Fruit fly (Drosophila melanogaster): ENCODE results near the gene Cmpk.
A peak's percentile ranks its signal among the peaks of the same experiment; 100 is the strongest.

- TF ChIP-seq CG9932 (GFP tag; IDR thresholded peaks at IDR 0.05) (peak; percentile 83), odd (GFP tag; optimal IDR thresholded peaks at IDR 0.05) (peak; percentile 97), CG6272 (GFP tag; IDR thresholded peaks at IDR 0.05) (0 out of 2 replicates have a peak, but pooled peaks have one; percentile 46), ci (GFP tag; IDR thresholded peaks at IDR 0.05) (peak; percentile 13; the same call in 2 of the 3 replicates), ato (GFP tag; IDR thresholded peaks at IDR 0.05; ENCODE audit: partially characterized antibody) (no peak), CG11093 (GFP tag; IDR thresholded peaks at IDR 0.05) (peak; percentile 90), ind (GFP tag; optimal IDR thresholded peaks at IDR 0.05) (peak; percentile 91)
Observed at dm6 chr3R:26021195-26021914, 33.9 kb downstream of the Cmpk start.

Measured in whole organism, embryonic.